Fruit fly (Drosophila melanogaster) whole organism, embryonic: Measurements from ENCODE around the gene Sbf.
A peak's percentile ranks its signal among the peaks of the same experiment; 100 is the strongest.

ENCODE experiments used
- Awh ChIP-seq: fragments of 200-800 bp; sonication (Bioruptor generic); IDR thresholded peaks from 2 replicates; pipeline ENCODE4, ENCODE4 v1.3.6; 2022; ENCODE audit warnings: missing biosample characterization, missing genetic modification characterization
- Bgb ChIP-seq: fragments of 200-800 bp; sonication (Bioruptor generic); IDR thresholded peaks from 2 replicates; pipeline ENCODE4 v1.3.6; 2022; ENCODE audit warnings: missing biosample characterization, missing genetic modification characterization; ENCODE audit not compliant: partially characterized antibody
- CG10366 ChIP-seq: fragments of 200-800 bp; sonication (Bioruptor generic); IDR thresholded peaks from 2 replicates; pipeline ENCODE4 v1.3.6; 2022; ENCODE audit warnings: missing biosample characterization, missing genetic modification characterization
- CG10959 ChIP-seq: fragments of 200-800 bp; sonication (Bioruptor generic); IDR thresholded peaks from 2 replicates; pipeline ENCODE4 v1.3.6; 2022; ENCODE audit warnings: missing biosample characterization, missing genetic modification characterization
- CG10979 ChIP-seq: fragments of 200-800 bp; sonication (Bioruptor generic); optimal IDR thresholded peaks from 2 replicates; lab custom pipeline; 2018; ENCODE audit warnings: missing biosample characterization, mild to moderate bottlenecking, missing genetic modification characterization, moderate library complexity
- CG11504 ChIP-seq: fragments of 200-800 bp; sonication (Bioruptor generic); optimal IDR thresholded peaks from 3 replicates; lab custom pipeline; 2019; ENCODE audit warnings: missing biosample characterization, mild to moderate bottlenecking, missing genetic modification characterization, moderate library complexity
- CG14014 ChIP-seq: fragments of 200-800 bp; sonication (Bioruptor generic); IDR thresholded peaks from 2 replicates; pipeline ENCODE4 v1.3.6; 2022; ENCODE audit warnings: missing biosample characterization, missing genetic modification characterization
- CG15514 ChIP-seq: fragments of 200-800 bp; sonication (Bioruptor generic); optimal IDR thresholded peaks from 3 replicates; lab custom pipeline; 2017; ENCODE audit warnings: missing biosample characterization, missing genetic modification characterization, mild to moderate bottlenecking, moderate library complexity, missing genetic modification reagents
- CG15696 ChIP-seq: fragments of 200-800 bp; sonication (Bioruptor generic); optimal IDR thresholded peaks from 2 replicates; lab custom pipeline; 2019; ENCODE audit warnings: missing biosample characterization, mild to moderate bottlenecking, missing genetic modification characterization, moderate library complexity
- CG1602 ChIP-seq: fragments of 200-800 bp; sonication (Bioruptor generic); optimal IDR thresholded peaks from 3 replicates; lab custom pipeline; 2016; ENCODE audit warnings: missing biosample characterization, missing genetic modification characterization
- CG16863 ChIP-seq: fragments of 200-800 bp; sonication (Bioruptor generic); optimal IDR thresholded peaks from 3 replicates; lab custom pipeline; 2016; ENCODE audit warnings: missing biosample characterization, missing genetic modification characterization
- CG17912 ChIP-seq: fragments of 200-800 bp; sonication (Bioruptor generic); optimal IDR thresholded peaks from 2 replicates; lab custom pipeline; 2018; ENCODE audit warnings: missing biosample characterization, mild to moderate bottlenecking, missing genetic modification characterization
- CG18599 ChIP-seq: fragments of 200-800 bp; sonication (Bioruptor generic); optimal IDR thresholded peaks from 3 replicates; lab custom pipeline; 2017; ENCODE audit warnings: missing biosample characterization, missing genetic modification characterization, mild to moderate bottlenecking, moderate library complexity, missing genetic modification reagents
- CG2199 ChIP-seq: fragments of 200-800 bp; sonication (Bioruptor generic); IDR thresholded peaks from 3 replicates; pipeline ENCODE4 v1.3.6; 2022; ENCODE audit warnings: missing biosample characterization, missing genetic modification characterization
- CG32532 ChIP-seq: fragments of 200-800 bp; sonication (Bioruptor generic); IDR thresholded peaks from 2 replicates; pipeline ENCODE4 v1.3.6; 2022; ENCODE audit warnings: missing biosample characterization, missing genetic modification characterization
- CG3726 ChIP-seq: fragments of 200-800 bp; sonication (Bioruptor generic); IDR thresholded peaks from 3 replicates; pipeline ENCODE4, ENCODE4 v1.3.6; 2022; ENCODE audit warnings: missing biosample characterization, missing genetic modification characterization
- CG3838 ChIP-seq: fragments of 200-800 bp; sonication (Bioruptor generic); optimal IDR thresholded peaks from 3 replicates; lab custom pipeline; 2016; ENCODE audit warnings: missing biosample characterization, missing genetic modification characterization
- CHES-1-like ChIP-seq: fragments of 200-800 bp; sonication (Bioruptor generic); optimal IDR thresholded peaks from 2 replicates; lab custom pipeline; 2016; ENCODE audit warnings: missing biosample characterization, missing genetic modification characterization
- CrebB ChIP-seq: fragments of 200-800 bp; sonication (Bioruptor generic); optimal IDR thresholded peaks from 3 replicates; lab custom pipeline; 2018; ENCODE audit warnings: missing biosample characterization, mild to moderate bottlenecking, missing genetic modification characterization
- D ChIP-seq, 2 experiments: fragments of 200-800 bp in 1 of 2; fragments of >200 bp in 1 of 2; sonication (Bioruptor generic) in 1 of 2; optimal IDR thresholded peaks; 2 replicates in 1 of 2; 3 replicates in 1 of 2; lab custom pipeline; 2017; ENCODE audit warnings: mild to moderate bottlenecking in 1 of 2, missing biosample characterization in 1 of 2, missing genetic modification characterization in 1 of 2, missing genetic modification reagents in 1 of 2
- HLH3B ChIP-seq: fragments of 200-800 bp; sonication (Bioruptor generic); IDR thresholded peaks from 2 replicates; pipeline ENCODE4 v1.3.6; 2022; ENCODE audit warnings: missing biosample characterization, missing genetic modification characterization
- HLHmδ ChIP-seq: fragments of 200-800 bp; sonication (Bioruptor generic); optimal IDR thresholded peaks from 2 replicates; lab custom pipeline; 2018; ENCODE audit warnings: missing biosample characterization, mild to moderate bottlenecking, missing genetic modification characterization, moderate library complexity
- Hsf ChIP-seq: fragments of 200-800 bp; sonication (Bioruptor generic); optimal IDR thresholded peaks from 3 replicates; lab custom pipeline; 2016; ENCODE audit warnings: missing biosample characterization, missing genetic modification characterization
- Kr ChIP-seq: fragments of 200-800 bp; sonication (Bioruptor generic); optimal IDR thresholded peaks from 2 replicates; lab custom pipeline; 2017; ENCODE audit warnings: missing biosample characterization, mild to moderate bottlenecking, missing genetic modification characterization
- NK7.1 ChIP-seq: fragments of 200-800 bp; sonication (Bioruptor generic); optimal IDR thresholded peaks from 3 replicates; lab custom pipeline; 2016; ENCODE audit warnings: missing biosample characterization, missing genetic modification characterization
- Nf-YB ChIP-seq: fragments of 200-800 bp; sonication (Bioruptor generic); optimal IDR thresholded peaks from 3 replicates; lab custom pipeline; 2019; ENCODE audit warnings: missing biosample characterization, mild to moderate bottlenecking, missing genetic modification characterization, moderate library complexity
- Opbp ChIP-seq: fragments of 200-800 bp; sonication (Bioruptor generic); IDR thresholded peaks from 3 replicates; pipeline ENCODE4 v1.3.6; 2022; ENCODE audit warnings: missing biosample characterization, missing genetic modification characterization; ENCODE audit not compliant: partially characterized antibody
- YL-1 ChIP-seq: fragments of 200-800 bp; sonication (Bioruptor generic); optimal IDR thresholded peaks from 3 replicates; lab custom pipeline; 2017; ENCODE audit warnings: missing biosample characterization, mild to moderate bottlenecking, missing genetic modification characterization
- da ChIP-seq: fragments of 200-800 bp; sonication (Bioruptor generic); optimal IDR thresholded peaks from 2 replicates; lab custom pipeline; 2016; ENCODE audit warnings: missing biosample characterization, missing genetic modification characterization
- dm ChIP-seq: fragments of 200-800 bp; sonication (Bioruptor generic); optimal IDR thresholded peaks from 3 replicates; lab custom pipeline; 2016; ENCODE audit warnings: missing biosample characterization, missing genetic modification characterization
- dysf ChIP-seq: fragments of 200-800 bp; sonication (Bioruptor generic); IDR thresholded peaks from 3 replicates; pipeline ENCODE4 v1.3.6; 2022; ENCODE audit warnings: missing biosample characterization, missing genetic modification characterization
- fd96Cb ChIP-seq: fragments of 200-800 bp; sonication (Bioruptor generic); optimal IDR thresholded peaks from 2 replicates; lab custom pipeline; 2018; ENCODE audit warnings: missing biosample characterization, mild to moderate bottlenecking, missing genetic modification characterization, moderate library complexity
- ftz-f1 ChIP-seq: fragments of 200-800 bp; sonication (Bioruptor generic); optimal IDR thresholded peaks from 2 replicates; lab custom pipeline; 2016; ENCODE audit warnings: missing biosample characterization, missing genetic modification characterization
- gce ChIP-seq: fragments of 200-800 bp; sonication (Bioruptor generic); IDR thresholded peaks from 3 replicates; pipeline ENCODE4 v1.3.6; 2022; ENCODE audit warnings: missing biosample characterization, missing genetic modification characterization
- gcm ChIP-seq: fragments of 200-800 bp; sonication (Bioruptor generic); optimal IDR thresholded peaks from 2 replicates; lab custom pipeline; 2019; ENCODE audit warnings: missing biosample characterization, mild to moderate bottlenecking, missing genetic modification characterization, moderate library complexity
- gsb-n ChIP-seq: fragments of 200-800 bp; sonication (Bioruptor generic); optimal IDR thresholded peaks from 3 replicates; lab custom pipeline; 2018; ENCODE audit warnings: missing biosample characterization, mild to moderate bottlenecking, missing genetic modification characterization
- insv ChIP-seq, 2 experiments: fragments of 200-800 bp; sonication (Bioruptor generic); optimal IDR thresholded peaks; 3 replicates each; lab custom pipeline; 2016 to 2018; ENCODE audit warnings: missing biosample characterization in 2 of 2, missing genetic modification characterization in 2 of 2
- nmo ChIP-seq: fragments of 200-800 bp; sonication (Bioruptor generic); optimal IDR thresholded peaks from 2 replicates; lab custom pipeline; 2018; ENCODE audit warnings: missing biosample characterization, mild to moderate bottlenecking, missing genetic modification characterization, moderate library complexity
- otp ChIP-seq: fragments of 200-800 bp; sonication (Bioruptor generic); IDR thresholded peaks from 3 replicates; pipeline ENCODE4, ENCODE4 v1.3.6; 2022; ENCODE audit warnings: missing biosample characterization, missing genetic modification characterization
- pb ChIP-seq: fragments of 200-800 bp; sonication (Bioruptor generic); optimal IDR thresholded peaks from 3 replicates; lab custom pipeline; 2016; ENCODE audit warnings: missing biosample characterization, missing genetic modification characterization
- psq ChIP-seq: fragments of 200-800 bp; sonication (Bioruptor generic); optimal IDR thresholded peaks from 2 replicates; lab custom pipeline; 2017; ENCODE audit warnings: missing biosample characterization, missing genetic modification characterization
- pzg ChIP-seq: fragments of 200-800 bp; sonication (Bioruptor generic); optimal IDR thresholded peaks from 3 replicates; lab custom pipeline; 2018; ENCODE audit warnings: missing biosample characterization, mild to moderate bottlenecking, missing genetic modification characterization, moderate library complexity
- ro ChIP-seq: fragments of 200-800 bp; sonication (Bioruptor generic); IDR thresholded peaks from 2 replicates; pipeline ENCODE4 v1.3.6; 2022; ENCODE audit warnings: missing biosample characterization, missing genetic modification characterization
- row ChIP-seq: fragments of 200-800 bp; sonication (Bioruptor generic); IDR thresholded peaks from 3 replicates; pipeline ENCODE4 v1.3.6; 2022; ENCODE audit warnings: missing biosample characterization, missing genetic modification characterization
- sd ChIP-seq: fragments of 200-800 bp; sonication (Bioruptor generic); optimal IDR thresholded peaks from 3 replicates; lab custom pipeline; 2018; ENCODE audit warnings: missing biosample characterization, mild to moderate bottlenecking, missing genetic modification characterization, moderate library complexity
- sqz ChIP-seq: fragments of 200-800 bp; sonication (Bioruptor generic); optimal IDR thresholded peaks from 3 replicates; lab custom pipeline; 2018; ENCODE audit warnings: missing biosample characterization, mild to moderate bottlenecking, missing genetic modification characterization
- tap ChIP-seq: fragments of 200-800 bp; optimal IDR thresholded peaks from 3 replicates; lab custom pipeline; 2019; ENCODE audit warnings: missing biosample characterization, mild to moderate bottlenecking, missing genetic modification characterization, moderate library complexity
- twi ChIP-seq: fragments of 200-800 bp; optimal IDR thresholded peaks from 2 replicates; lab custom pipeline; 2019; ENCODE audit warnings: missing biosample characterization, mild to moderate bottlenecking, missing genetic modification characterization, moderate library complexity
- usp ChIP-seq: fragments of >200 bp; optimal IDR thresholded peaks from 2 replicates; lab custom pipeline; 2017; ENCODE audit warnings: missing biosample characterization, missing genetic modification characterization
- zen ChIP-seq: fragments of 200-800 bp; sonication (Bioruptor generic); optimal IDR thresholded peaks from 3 replicates; lab custom pipeline; 2018; ENCODE audit warnings: missing biosample characterization, mild to moderate bottlenecking, missing genetic modification characterization, moderate library complexity

Gene Sbf

dm6 chr3R:11780181-11780688, 16.5 kb downstream of the Sbf start (continued):
- no peak for TF ChIP-seq dm (GFP tag; lab: Kevin White, UChicago)
- peak; percentile 3 for TF ChIP-seq CrebB
- TF ChIP-seq sqz (GFP tag; lab: Kevin White, UChicago), result peak; percentile 94
- no peak for TF ChIP-seq ftz-f1 (GFP tag; lab: Kevin White, UChicago)
- TF ChIP-seq CG32532 (GFP tag; lab: Robert Waterston, UW), result peak; percentile 31; the same call in 1 of the 2 replicates
- TF ChIP-seq CG17912, result peak; percentile 40
- TF ChIP-seq Kr (GFP tag; lab: Kevin White, UChicago), result peak; percentile 33
- TF ChIP-seq Hsf (GFP tag; lab: Kevin White, UChicago), result peak; percentile 76
- peak; percentile 95 for TF ChIP-seq CG1602 (GFP tag; lab: Kevin White, UChicago)
- no peak for TF ChIP-seq usp (GFP tag; lab: Kevin White, UChicago)
- peak; percentile 94 for TF ChIP-seq CG11504 (tag; lab: Kevin White, UChicago)
- peak; percentile 76 for TF ChIP-seq CG18599 (GFP tag; lab: Kevin White, UChicago)
- no peak for TF ChIP-seq Opbp (GFP tag; lab: Robert Waterston, UW)
- no peak for TF ChIP-seq NK7.1 (GFP tag; lab: Kevin White, UChicago)
- TF ChIP-seq insv (GFP tag; optimal IDR thresholded peaks at IDR 0.05; lab: Kevin White, UChicago), result peak in 1 of 2 experiments; percentile 11
- peak; percentile 22 for TF ChIP-seq CG3838
- no peak for TF ChIP-seq D (optimal IDR thresholded peaks at IDR 0.05; lab: Kevin White, UChicago)
- TF ChIP-seq D (GFP tag; optimal IDR thresholded peaks at IDR 0.05; lab: Kevin White, UChicago), result peak; percentile 98
- peak; percentile 85; the same call in 2 of the 3 replicates for TF ChIP-seq CG3726 (GFP tag; lab: Robert Waterston, UW)
- peak; percentile 85 for TF ChIP-seq Awh (GFP tag; lab: Robert Waterston, UW)
- TF ChIP-seq gcm (GFP tag; lab: Kevin White, UChicago), result peak; percentile 95
- peak; percentile 75 for TF ChIP-seq ro (GFP tag; lab: Robert Waterston, UW)
- TF ChIP-seq fd96Cb, result peak; percentile 98
- peak; percentile 91 for TF ChIP-seq twi
- no peak for TF ChIP-seq HLHmδ (GFP tag; lab: Kevin White, UChicago)
- no peak for TF ChIP-seq Bgb (GFP tag; lab: Robert Waterston, UW)
- TF ChIP-seq pb (GFP tag; lab: Kevin White, UChicago), result no peak
- peak; percentile 99 for TF ChIP-seq nmo
- TF ChIP-seq CG10366 (GFP tag; lab: Robert Waterston, UW), result peak; percentile 83
- TF ChIP-seq da (GFP tag; lab: Kevin White, UChicago), result no peak
- peak; percentile 97 for TF ChIP-seq zen (tag; lab: Kevin White, UChicago)
- no peak for TF ChIP-seq pzg (GFP tag; lab: Kevin White, UChicago)
- peak; percentile 84 for TF ChIP-seq psq (GFP tag; lab: Kevin White, UChicago)
- peak; percentile 36; the same call in 1 of the 2 replicates for TF ChIP-seq CG14014
- peak; percentile 80 for TF ChIP-seq dysf (GFP tag; lab: Robert Waterston, UW)
- peak; percentile 10 for TF ChIP-seq sd (tag; lab: Kevin White, UChicago)
- TF ChIP-seq otp (GFP tag; lab: Robert Waterston, UW), result peak; percentile 91
- TF ChIP-seq YL-1, result peak; percentile 49
- peak; percentile 84 for TF ChIP-seq tap (tag; lab: Kevin White, UChicago)
- no peak for TF ChIP-seq CHES-1-like
- peak; percentile 48 for TF ChIP-seq CG16863 (GFP tag; lab: Kevin White, UChicago)
- peak; percentile 91 for TF ChIP-seq row (GFP tag; lab: Robert Waterston, UW)
- TF ChIP-seq gsb-n (tag; lab: Kevin White, UChicago), result peak; percentile 99
- TF ChIP-seq CG2199 (GFP tag; lab: Robert Waterston, UW), result peak; percentile 80; the same call in 1 of the 3 replicates
- TF ChIP-seq Nf-YB (GFP tag; lab: Kevin White, UChicago), result peak; percentile 80
- TF ChIP-seq HLH3B (GFP tag; lab: Robert Waterston, UW), result peak; percentile 91
- TF ChIP-seq CG15514, result peak; percentile 12
- peak; percentile 60; the same call in 2 of the 3 replicates for TF ChIP-seq gce (GFP tag; lab: Robert Waterston, UW)
- TF ChIP-seq CG10979 (tag; lab: Kevin White, UChicago), result peak; percentile 99
- TF ChIP-seq CG15696 (tag; lab: Kevin White, UChicago), result peak; percentile 96
- TF ChIP-seq CG10959 (GFP tag; lab: Robert Waterston, UW), result peak; percentile 93
